Fruit fly (Drosophila melanogaster): Measurements from ENCODE around the gene scaf6.
A peak's percentile ranks its signal among the peaks of the same experiment; 100 is the strongest.

scaf6 gene

dm6 chr3L:17044799-17045198, 2.4 kb upstream of the scaf6 start, which contains the start of gene Pop5:
TSS of gene Pop5 (minus strand) at chr3L:17045038.
- TF ChIP-seq CG15336 (GFP tag; IDR thresholded peaks at IDR 0.05): no peak
- peak; percentile 3 for TF ChIP-seq CG1621 (tag; optimal IDR thresholded peaks at IDR 0.05)
- TF ChIP-seq CG11294 (GFP tag; IDR thresholded peaks at IDR 0.05): no peak
- TF ChIP-seq fkh (GFP tag; optimal IDR thresholded peaks at IDR 0.05): peak; percentile 98
- TF ChIP-seq esn (GFP tag; optimal IDR thresholded peaks at IDR 0.05): peak; percentile 33
- no peak for TF ChIP-seq lz (GFP tag; optimal IDR thresholded peaks at IDR 0.05)
- TF ChIP-seq Gug (GFP tag; IDR thresholded peaks at IDR 0.05): no peak

- TF ChIP-seq CG34406 (GFP tag; optimal IDR thresholded peaks at IDR 0.05): no peak
- TF ChIP-seq Eip78C (GFP tag): no peak
- TF ChIP-seq CG31627 (GFP tag; optimal IDR thresholded peaks at IDR 0.05): no peak
- no peak for TF ChIP-seq CG10631 (GFP tag; optimal IDR thresholded peaks at IDR 0.05)
- no peak for TF ChIP-seq lz (GFP tag; optimal IDR thresholded peaks at IDR 0.05)
- TF ChIP-seq CG8632 (GFP tag; optimal IDR thresholded peaks at IDR 0.05): no peak
- no peak for TF ChIP-seq Gug (GFP tag; IDR thresholded peaks at IDR 0.05)
- no peak for TF ChIP-seq salr (GFP tag; optimal IDR thresholded peaks at IDR 0.05)
- no peak for TF ChIP-seq Sox14 (GFP tag; optimal IDR thresholded peaks at IDR 0.05)
- no peak for TF ChIP-seq CG6792 (GFP tag; optimal IDR thresholded peaks at IDR 0.05)
- no peak for TF ChIP-seq Hr38 (GFP tag; optimal IDR thresholded peaks at IDR 0.05)
- TF ChIP-seq CG6808 (GFP tag; optimal IDR thresholded peaks at IDR 0.05): no peak
- no peak for TF ChIP-seq CG3032 (tag; optimal IDR thresholded peaks at IDR 0.05)
- TF ChIP-seq Sox102F (GFP tag; optimal IDR thresholded peaks at IDR 0.05): no peak
- no peak for TF ChIP-seq CG3919 (GFP tag; optimal IDR thresholded peaks at IDR 0.05)
- no peak for TF ChIP-seq esn (GFP tag; optimal IDR thresholded peaks at IDR 0.05)
- no peak for TF ChIP-seq dac (GFP tag; optimal IDR thresholded peaks at IDR 0.05)
- no peak for TF ChIP-seq CG11762 (GFP tag; optimal IDR thresholded peaks at IDR 0.05; ENCODE audit: insufficient read depth)
Observed at dm6 chr3L:17035492-17035891, 6.9 kb downstream of the scaf6 start, which contains the start of gene beg. TSS of gene beg (plus strand) at chr3L:17035668.

- TF ChIP-seq CG8632 (GFP tag; optimal IDR thresholded peaks at IDR 0.05): no peak
- TF ChIP-seq CG1621 (tag; optimal IDR thresholded peaks at IDR 0.05): no peak
- no peak for TF ChIP-seq CG10631 (GFP tag; optimal IDR thresholded peaks at IDR 0.05)
- no peak for TF ChIP-seq Hr4 (GFP tag; optimal IDR thresholded peaks at IDR 0.05)
- no peak for TF ChIP-seq Eip93F (GFP tag; optimal IDR thresholded peaks at IDR 0.05)
- no peak for TF ChIP-seq Sox102F (GFP tag; optimal IDR thresholded peaks at IDR 0.05)
- no peak for TF ChIP-seq CG11902 (GFP tag; optimal IDR thresholded peaks at IDR 0.05)
- TF ChIP-seq OdsH (GFP tag; optimal IDR thresholded peaks at IDR 0.05): no peak
- TF ChIP-seq Blimp-1 (GFP tag; optimal IDR thresholded peaks at IDR 0.05): peak; percentile 95
Observed at dm6 chr3L:17033309-17033708, 9.1 kb downstream of the scaf6 start.

- peak; percentile 13 for TF ChIP-seq Blimp-1 (GFP tag; optimal IDR thresholded peaks at IDR 0.05)
- peak; percentile 49 for TF ChIP-seq CG6854 (GFP tag; optimal IDR thresholded peaks at IDR 0.05)
- no peak for TF ChIP-seq CG1621 (tag; optimal IDR thresholded peaks at IDR 0.05)
Observed at dm6 chr3L:17031971-17032370, 10.4 kb downstream of the scaf6 start, which contains the start of gene Ilp8. TSS of gene Ilp8 (minus strand) at chr3L:17032080.

dm6 chr3L:17027310-17027709, 15.1 kb downstream of the scaf6 start, which contains the start of gene CG7730:
TSS of gene CG7730 (plus strand) at chr3L:17027515.
- no peak for TF ChIP-seq CG11294 (GFP tag; IDR thresholded peaks at IDR 0.05)
- no peak for TF ChIP-seq CG32006 (GFP tag; optimal IDR thresholded peaks at IDR 0.05)
- TF ChIP-seq CG6792 (GFP tag; optimal IDR thresholded peaks at IDR 0.05): no peak
- TF ChIP-seq acj6 (GFP tag; optimal IDR thresholded peaks at IDR 0.05): no peak
- no peak for TF ChIP-seq fd85E (GFP tag; optimal IDR thresholded peaks at IDR 0.05)
- TF ChIP-seq vri (GFP tag; optimal IDR thresholded peaks at IDR 0.05): no peak
- no peak for TF ChIP-seq dac (GFP tag; optimal IDR thresholded peaks at IDR 0.05)
- TF ChIP-seq CG7368 (GFP tag; optimal IDR thresholded peaks at IDR 0.05): no peak
